Worm (Caenorhabditis elegans) whole organism, early embryonic: ENCODE measurements around the gene mev-1.

ENCODE experiments used
- B0310.2 ChIP-seq: sonication (generic microtip); optimal IDR thresholded peaks from 2 replicates; lab custom pipeline; 2016; ENCODE audit warnings: mild to moderate bottlenecking, missing genetic modification characterization, missing compliant biosample characterization
- F13C5.2 ChIP-seq: sonication (generic microtip); optimal IDR thresholded peaks from 2 replicates; lab custom pipeline; 2017; ENCODE audit warnings: mild to moderate bottlenecking, missing genetic modification characterization, inconsistent platforms, missing compliant biosample characterization
- aly-1 ChIP-seq: sonication (generic microtip); optimal IDR thresholded peaks from 2 replicates; lab custom pipeline; 2016; ENCODE audit warnings: missing genetic modification characterization, missing compliant biosample characterization
- ama-1 ChIP-seq: fragments of 150-350 bp; optimal IDR thresholded peaks from 2 replicates; lab custom pipeline; 2014
- ceh-13 ChIP-seq: fragments of 200-800 bp; sonication (Bioruptor generic); optimal IDR thresholded peaks from 2 replicates; lab custom pipeline; 2018; ENCODE audit warnings: mild to moderate bottlenecking, missing genetic modification characterization, missing compliant biosample characterization
- flt-1 ChIP-seq: fragments of 200-800 bp; sonication (Bioruptor generic); IDR thresholded peaks from 2 replicates; pipeline ENCODE4 v1.3.6; 2022; ENCODE audit warnings: missing genetic modification characterization, missing compliant biosample characterization
- hmbx-1 ChIP-seq: sonication (generic microtip); optimal IDR thresholded peaks from 2 replicates; lab custom pipeline; 2016; ENCODE audit warnings: mild to moderate bottlenecking, missing genetic modification characterization, missing compliant biosample characterization
- hmg-4 ChIP-seq: fragments of 200-800 bp; sonication (Bioruptor generic); optimal IDR thresholded peaks from 2 replicates; lab custom pipeline; 2018; ENCODE audit warnings: mild to moderate bottlenecking, missing genetic modification characterization, missing compliant biosample characterization
- hnd-1 ChIP-seq: sonication (generic microtip); optimal IDR thresholded peaks from 2 replicates; lab custom pipeline; 2016; ENCODE audit warnings: missing genetic modification characterization, missing compliant biosample characterization
- scrt-1 ChIP-seq: fragments of 200-800 bp; sonication (Bioruptor generic); IDR thresholded peaks from 2 replicates; pipeline ENCODE4 v1.3.6; 2022; ENCODE audit warnings: missing genetic modification characterization, missing compliant biosample characterization
- sea-1 ChIP-seq: fragments of 200-800 bp; sonication (Bioruptor generic); conservative IDR thresholded peaks from 2 replicates; pipeline ENCODE4 v1.3.6; 2022; ENCODE audit warnings: missing genetic modification characterization, missing compliant biosample characterization
- tbx-11 ChIP-seq: fragments of 200-800 bp; sonication (Bioruptor generic); IDR thresholded peaks from 2 replicates; pipeline ENCODE4 v1.3.6; 2022; ENCODE audit warnings: missing genetic modification characterization, missing compliant biosample characterization
- tbx-37 ChIP-seq: fragments of 200-800 bp; sonication (Bioruptor generic); conservative IDR thresholded peaks from 2 replicates; pipeline ENCODE4 v1.3.6; 2022; ENCODE audit warnings: missing genetic modification reagents, missing genetic modification characterization, missing compliant biosample characterization

- TF ChIP-seq B0310.2 (tag; lab: Kevin White, UChicago): no peak
- no peak for TF ChIP-seq hnd-1
- no peak for TF ChIP-seq ama-1 (lab: Kevin White, UChicago)
- TF ChIP-seq flt-1 (GFP tag; lab: Robert Waterston, UW): no peak
- TF ChIP-seq aly-1 (tag; lab: Kevin White, UChicago): no peak
- TF ChIP-seq hmg-4 (GFP tag; lab: Kevin White, UChicago): no peak
- TF ChIP-seq tbx-37 (GFP tag; lab: Robert Waterston, UW): no peak
- TF ChIP-seq hmbx-1 (tag; lab: Kevin White, UChicago): no peak
- no peak for TF ChIP-seq F13C5.2 (tag; lab: Kevin White, UChicago)
- no peak for TF ChIP-seq ceh-13 (GFP tag; lab: Kevin White, UChicago)
- no peak for TF ChIP-seq scrt-1 (GFP tag; lab: Robert Waterston, UW)
- no peak for TF ChIP-seq tbx-11 (GFP tag; lab: Robert Waterston, UW)
- TF ChIP-seq sea-1 (GFP tag; lab: Robert Waterston, UW): no peak
Observed at ce11 chrIII:10293362-10293761, 40.7 kb upstream of the mev-1 start.
